Worm (Caenorhabditis elegans) whole organism, L4 larva: ENCODE results near the gene srab-10.

Experiments used
- dmd-8 ChIP-seq: fragments of 200-800 bp; sonication (Bioruptor generic); IDR thresholded peaks from 2 replicates; pipeline ENCODE4 v1.3.6; 2022; ENCODE audit warnings: missing genetic modification characterization, missing compliant biosample characterization
- lin-38 ChIP-seq: fragments of 200-800 bp; sonication (Bioruptor generic); IDR thresholded peaks from 2 replicates; pipeline ENCODE4 v1.3.6; 2022; ENCODE audit warnings: missing genetic modification reagents, missing genetic modification characterization, missing compliant biosample characterization
- madf-9 ChIP-seq: fragments of 200-800 bp; sonication (Bioruptor generic); conservative IDR thresholded peaks from 2 replicates; pipeline ENCODE4 v1.3.6; 2022; ENCODE audit warnings: missing genetic modification reagents, missing genetic modification characterization, missing compliant biosample characterization
- mxl-2 ChIP-seq: fragments of 200-800 bp; sonication (Bioruptor generic); conservative IDR thresholded peaks from 2 replicates; pipeline ENCODE4 v1.3.6; 2022; ENCODE audit warnings: missing genetic modification reagents, missing genetic modification characterization, missing compliant biosample characterization
- mxl-3 ChIP-seq: fragments of 200-800 bp; sonication (Bioruptor generic); optimal IDR thresholded peaks from 2 replicates; lab custom pipeline; 2018; ENCODE audit warnings: mild to moderate bottlenecking, missing genetic modification characterization, missing compliant biosample characterization
- nhr-6 ChIP-seq: fragments of 150-350 bp; optimal IDR thresholded peaks from 2 replicates; lab custom pipeline; 2014; ENCODE audit warnings: missing biosample characterization, missing genetic modification characterization
- nhr-76 ChIP-seq: fragments of 150-350 bp; optimal IDR thresholded peaks from 2 replicates; lab custom pipeline; 2014; ENCODE audit warnings: missing biosample characterization, missing genetic modification characterization

ce11 chrV:3128803-3129202 lies 15.6 kb downstream of the srab-10 start, which contains the start of gene tat-6:
- TF ChIP-seq dmd-8 (no peak), mxl-3 (GFP tag; lab: Kevin White, UChicago) (no peak), lin-38 (GFP tag; lab: Robert Waterston, UW) (no peak), madf-9 (GFP tag; lab: Robert Waterston, UW) (no peak), nhr-6 (tag; lab: Kevin White, UChicago) (no peak), nhr-76 (tag; lab: Kevin White, UChicago) (no peak), mxl-2 (GFP tag; lab: Robert Waterston, UW) (no peak)
